Worm (Caenorhabditis elegans) whole organism, L1 larva: Measurements from ENCODE around the gene C49C3.7.

Source experiments
- alr-1 ChIP-seq: fragments of 200-800 bp; sonication (Bioruptor generic); optimal IDR thresholded peaks from 2 replicates; lab custom pipeline; 2018; ENCODE audit warnings: borderline replicate concordance, mild to moderate bottlenecking, missing genetic modification characterization, missing compliant biosample characterization
- ces-1 ChIP-seq: fragments of 150-350 bp; optimal IDR thresholded peaks from 2 replicates; lab custom pipeline; 2014; ENCODE audit warnings: missing biosample characterization, missing genetic modification reagents, missing genetic modification characterization
- ets-5 ChIP-seq: fragments of 200-800 bp; sonication (Bioruptor generic); IDR thresholded peaks from 2 replicates; pipeline ENCODE4 v1.3.6; 2022; ENCODE audit warnings: missing genetic modification characterization, missing compliant biosample characterization
- hlh-4 ChIP-seq: sonication (generic microtip); optimal IDR thresholded peaks from 2 replicates; lab custom pipeline; 2016; ENCODE audit warnings: mild to moderate bottlenecking, missing genetic modification characterization, missing compliant biosample characterization
- lir-3 ChIP-seq: sonication (generic microtip); optimal IDR thresholded peaks from 2 replicates; lab custom pipeline; 2016; ENCODE audit warnings: mild to moderate bottlenecking, missing genetic modification characterization, moderate library complexity, missing compliant biosample characterization; ENCODE audit not compliant: poor library complexity
- nhr-237 ChIP-seq: fragments of 150-350 bp; optimal IDR thresholded peaks from 2 replicates; lab custom pipeline; 2014; ENCODE audit warnings: missing biosample characterization, missing genetic modification characterization

ce11 chrIV:17301933-17302332, 30.4 kb upstream of the C49C3.7 start, which contains the start of gene ifta-2:
- TF ChIP-seq hlh-4 (tag; lab: Kevin White, UChicago) (no peak), alr-1 (no peak), ets-5 (GFP tag; lab: Robert Waterston, UW) (no peak), lir-3 (tag; lab: Kevin White, UChicago) (no peak), ces-1 (GFP tag; lab: Kevin White, UChicago) (no peak), nhr-237 (tag; lab: Kevin White, UChicago) (no peak)
